Worm (Caenorhabditis elegans) whole organism, L4/young adult: ENCODE results near the gene B0228.8.

Source experiments
- W03F9.2 ChIP-seq: fragments of 150-350 bp; optimal IDR thresholded peaks from 2 replicates; lab custom pipeline; 2014; ENCODE audit warnings: missing biosample characterization, missing genetic modification characterization
- dao-5 ChIP-seq: sonication (generic microtip); optimal IDR thresholded peaks from 2 replicates; lab custom pipeline; 2016; ENCODE audit warnings: missing genotype, missing genetic modification characterization, moderate library complexity, missing compliant biosample characterization
- him-1 ChIP-seq: sonication (generic microtip); optimal IDR thresholded peaks from 2 replicates; lab custom pipeline; 2016; ENCODE audit warnings: missing genotype, missing genetic modification reagents, missing genetic modification characterization, missing compliant biosample characterization

DNA sequence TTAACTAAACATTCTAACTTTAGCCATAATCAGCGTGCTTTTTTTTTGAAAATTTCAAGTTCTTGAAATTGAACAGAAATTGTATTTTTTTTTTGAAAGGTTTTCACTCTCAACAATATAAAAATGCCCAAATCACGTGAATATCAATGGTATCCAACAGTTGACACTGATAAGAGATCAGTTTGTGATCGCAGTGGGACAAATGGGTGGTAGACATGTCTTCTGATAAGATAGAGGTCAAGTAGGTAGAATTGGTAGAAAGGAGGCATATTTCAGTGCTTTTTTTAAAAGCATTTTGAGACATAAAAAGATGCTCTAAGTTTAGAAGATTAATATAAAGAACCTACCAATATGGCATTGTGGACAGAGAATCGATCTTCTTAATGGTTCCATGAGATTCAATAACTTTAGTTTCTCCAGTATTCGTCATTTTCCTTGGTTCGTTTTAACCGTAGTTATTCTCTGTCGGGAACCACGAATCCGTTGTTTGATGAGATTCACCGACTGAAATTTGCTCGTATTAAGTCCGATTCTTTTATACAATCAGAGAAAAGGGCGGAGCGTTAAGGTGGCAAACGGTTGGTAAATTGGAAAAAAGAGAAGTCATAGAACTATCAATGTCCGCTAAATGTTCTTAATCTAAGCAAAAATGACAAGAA, 16.1 kb upstream of the B0228.8 start, which contains the start of gene mthf-1:
- TF ChIP-seq W03F9.2, result no peak
- no peak for TF ChIP-seq dao-5
- TF ChIP-seq him-1 (tag; lab: Kevin White, UChicago), result no peak
